Worm (Caenorhabditis elegans): Measurements from ENCODE around the gene nhr-167.

DNA sequence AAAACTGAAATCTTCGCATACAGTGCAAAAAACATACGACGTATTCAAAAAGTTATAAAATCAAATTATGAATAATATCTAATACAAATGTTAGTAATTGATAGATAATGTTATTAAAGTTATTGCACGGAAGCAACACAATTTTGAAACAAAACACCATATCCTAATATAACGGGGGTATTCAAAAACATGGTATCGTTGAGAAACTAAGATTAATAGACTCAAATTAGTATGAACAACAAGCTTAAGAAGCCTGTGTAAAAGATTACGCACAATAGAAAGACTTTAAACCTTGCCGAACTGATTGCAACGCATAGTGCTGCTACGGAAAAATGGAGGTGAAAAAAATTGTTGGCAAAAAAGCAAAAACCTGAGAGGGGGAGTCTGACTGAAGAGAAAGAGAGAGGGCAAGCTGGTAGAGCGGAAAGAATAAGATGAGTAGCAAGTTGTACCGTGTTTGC is 23.6 kb upstream of the nhr-167 start, which contains the start of gene sma-5:
- TF ChIP-seq ctbp-1 (GFP tag; IDR thresholded peaks at IDR 0.05) (no peak), dmd-6 (GFP tag; IDR thresholded peaks at IDR 0.05) (no peak)
